Worm (Caenorhabditis elegans): ENCODE measurements around the gene nstp-3.

- no peak for TF ChIP-seq tab-1 (GFP tag; IDR thresholded peaks at IDR 0.05)
- TF ChIP-seq flt-1 (GFP tag; IDR thresholded peaks at IDR 0.05), result no peak
- TF ChIP-seq ztf-23 (GFP tag; IDR thresholded peaks at IDR 0.05), result no peak
- no peak for TF ChIP-seq ztf-29 (GFP tag; IDR thresholded peaks at IDR 0.05)
- TF ChIP-seq klf-2 (GFP tag; conservative IDR thresholded peaks at IDR 0.05), result no peak
- no peak for TF ChIP-seq cog-1 (tag; optimal IDR thresholded peaks at IDR 0.05)
- no peak for TF ChIP-seq med-1 (GFP tag; optimal IDR thresholded peaks at IDR 0.05; ENCODE audit: insufficient read depth)
Measured at ce11 chrV:5835397-5835796, 37.4 kb upstream of the nstp-3 start.

Measured in whole organism, midembryonic.